Worm (Caenorhabditis elegans): ENCODE measurements around the gene tmem-231.

tmem-231 gene

DNA sequence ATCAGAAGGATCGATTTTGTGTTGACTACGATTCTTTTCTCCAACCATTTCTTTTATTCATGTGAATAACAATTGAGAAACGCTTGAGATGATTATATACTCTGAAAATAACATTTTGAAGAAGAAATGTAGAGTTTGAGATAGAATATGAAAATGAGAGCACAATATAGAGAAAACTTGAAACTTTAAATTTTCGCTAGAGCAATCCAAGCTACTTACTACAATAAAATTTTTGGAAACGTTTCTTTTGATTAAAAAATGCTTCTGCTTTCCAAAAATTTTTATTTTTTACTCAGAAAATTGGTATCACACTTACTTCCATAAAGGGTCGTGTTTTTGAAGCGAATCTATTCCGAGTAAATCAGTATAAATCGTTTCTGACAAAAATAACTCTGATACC lies 5.6 kb upstream of the tmem-231 start, which contains the start of gene M116.5:
TSS of gene M116.5 (minus strand) at position 101 of the 400 bp plus-strand sequence.
- TF ChIP-seq ztf-16 (tag; optimal IDR thresholded peaks at IDR 0.05) (no peak), ceh-9 (tag; optimal IDR thresholded peaks at IDR 0.05) (no peak), K09A11.1 (tag; optimal IDR thresholded peaks at IDR 0.05; ENCODE audit: insufficient read depth) (no peak), F13H6.1 (tag; optimal IDR thresholded peaks at IDR 0.05) (no peak), hlh-13 (GFP tag; optimal IDR thresholded peaks at IDR 0.05) (no peak), lin-11 (tag; optimal IDR thresholded peaks at IDR 0.05) (no peak), elt-4 (tag; optimal IDR thresholded peaks at IDR 0.05) (no peak), nhr-11 (tag; optimal IDR thresholded peaks at IDR 0.05) (no peak), gmeb-2 (tag; optimal IDR thresholded peaks at IDR 0.05) (no peak), pha-4 (tag; optimal IDR thresholded peaks at IDR 0.05) (no peak), ceh-48 (tag; optimal IDR thresholded peaks at IDR 0.05) (no peak), tbx-7 (tag; optimal IDR thresholded peaks at IDR 0.05) (no peak), npax-4 (tag; optimal IDR thresholded peaks at IDR 0.05) (no peak), nhr-232 (tag; optimal IDR thresholded peaks at IDR 0.05) (no peak), syd-9 (tag; optimal IDR thresholded peaks at IDR 0.05) (no peak), ceh-45 (GFP tag; IDR thresholded peaks at IDR 0.05) (no peak), pat-9 (tag; optimal IDR thresholded peaks at IDR 0.05) (no peak), pax-1 (tag; optimal IDR thresholded peaks at IDR 0.05) (no peak), rnt-1 (tag; optimal IDR thresholded peaks at IDR 0.05) (no peak)

DNA sequence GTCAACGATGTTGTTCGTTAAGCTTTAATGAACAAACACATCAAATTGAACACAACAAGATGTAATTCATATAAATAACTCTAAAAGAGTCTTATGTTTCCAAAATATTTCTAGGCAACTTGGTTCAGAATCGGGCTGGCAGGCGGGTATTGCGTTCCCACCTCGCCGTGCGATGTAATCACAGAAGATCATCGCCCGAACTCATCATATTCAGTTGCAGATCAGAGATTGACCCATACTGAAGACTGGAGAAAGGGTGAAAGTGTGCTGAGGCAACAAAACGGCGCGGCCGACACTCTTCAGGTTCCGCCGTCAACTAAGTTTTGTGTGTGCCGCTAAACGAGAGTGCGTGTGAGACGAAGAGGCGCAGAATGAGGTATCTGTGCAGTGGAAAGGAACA lies 1.9 kb downstream of the tmem-231 start:
- TF ChIP-seq unc-42 (tag; optimal IDR thresholded peaks at IDR 0.05) (peak; percentile 37), pha-2 (tag; optimal IDR thresholded peaks at IDR 0.05) (no peak), unc-55 (GFP tag; optimal IDR thresholded peaks at IDR 0.05) (peak; percentile 5), C38D4.7 (GFP tag; optimal IDR thresholded peaks at IDR 0.05) (peak; percentile 27), fkh-10 (GFP tag; optimal IDR thresholded peaks at IDR 0.05) (no peak), ceh-30 (tag; optimal IDR thresholded peaks at IDR 0.05) (no peak), K02D7.2 (tag; optimal IDR thresholded peaks at IDR 0.05) (peak; percentile 22), pat-9 (tag; optimal IDR thresholded peaks at IDR 0.05) (peak; percentile 7), hlh-30 (tag; optimal IDR thresholded peaks at IDR 0.05; ENCODE audit: insufficient read depth) (peak; percentile 32), npax-4 (tag; optimal IDR thresholded peaks at IDR 0.05) (no peak), ceh-19 (GFP tag; optimal IDR thresholded peaks at IDR 0.05) (no peak), nhr-232 (tag; optimal IDR thresholded peaks at IDR 0.05) (no peak), eyg-1 (tag; optimal IDR thresholded peaks at IDR 0.05) (no peak), Y22D7AL.16 (tag; optimal IDR thresholded peaks at IDR 0.05) (no peak), pqm-1 (tag; optimal IDR thresholded peaks at IDR 0.05) (no peak), ceh-18 (tag; optimal IDR thresholded peaks at IDR 0.05) (peak; percentile 27), syd-9 (tag; optimal IDR thresholded peaks at IDR 0.05) (peak; percentile 49), hlh-6 (tag; optimal IDR thresholded peaks at IDR 0.05) (no peak), nfya-1 (tag; optimal IDR thresholded peaks at IDR 0.05) (peak; percentile 40), sdc-2 (tag; optimal IDR thresholded peaks at IDR 0.05) (no peak), sox-2 (GFP tag; IDR thresholded peaks at IDR 0.05) (no peak), ama-1 (optimal IDR thresholded peaks at IDR 0.05) (peak; percentile 96), ceh-31 (tag; optimal IDR thresholded peaks at IDR 0.05) (peak; percentile 21), elt-2 (tag; optimal IDR thresholded peaks at IDR 0.05) (peak; percentile 52), dve-1 (tag; optimal IDR thresholded peaks at IDR 0.05) (peak; percentile 52), pax-1 (tag; optimal IDR thresholded peaks at IDR 0.05) (no peak), sox-4 (tag; optimal IDR thresholded peaks at IDR 0.05) (no peak), ceh-45 (GFP tag; IDR thresholded peaks at IDR 0.05) (no peak), ets-4 (tag; optimal IDR thresholded peaks at IDR 0.05) (no peak), ceh-9 (tag; optimal IDR thresholded peaks at IDR 0.05) (no peak), che-1 (tag; optimal IDR thresholded peaks at IDR 0.05) (peak; percentile 28), madf-2 (tag; optimal IDR thresholded peaks at IDR 0.05) (no peak), tbx-2 (tag; optimal IDR thresholded peaks at IDR 0.05) (peak; percentile 68), T23F11.4 (GFP tag; optimal IDR thresholded peaks at IDR 0.05) (no peak), elt-4 (tag; optimal IDR thresholded peaks at IDR 0.05) (no peak), hlh-8 (tag; optimal IDR thresholded peaks at IDR 0.05) (no peak), ceh-6 (GFP tag; optimal IDR thresholded peaks at IDR 0.05) (no peak), hlh-13 (GFP tag; optimal IDR thresholded peaks at IDR 0.05) (no peak), ceh-48 (tag; optimal IDR thresholded peaks at IDR 0.05) (no peak), ttx-3 (tag; optimal IDR thresholded peaks at IDR 0.05) (no peak), ceh-24 (tag; optimal IDR thresholded peaks at IDR 0.05) (no peak), rnt-1 (tag; optimal IDR thresholded peaks at IDR 0.05) (peak; percentile 42), ceh-34 (tag; optimal IDR thresholded peaks at IDR 0.05) (peak; percentile 34)

Data from whole organism, late embryonic.